Worm (Caenorhabditis elegans): ENCODE data around the gene oac-46.

oac-46 gene

DNA sequence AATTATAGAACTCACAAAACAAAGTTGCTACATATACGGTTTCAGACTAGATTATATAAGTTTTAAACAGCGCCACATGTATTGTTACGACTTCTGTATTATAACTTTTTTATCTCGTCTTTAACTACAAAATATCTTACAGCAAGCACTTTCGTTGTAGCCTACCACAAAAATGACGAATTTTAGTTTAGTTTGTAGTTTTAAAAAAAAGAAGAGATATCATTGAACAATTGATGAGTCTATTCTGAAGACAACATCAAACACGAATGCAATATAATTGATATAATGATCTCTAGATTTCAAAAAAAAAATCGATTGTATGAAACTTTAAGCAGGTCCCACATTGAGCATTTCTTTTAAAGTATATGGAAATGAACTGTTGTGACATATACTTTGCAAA lies 37.7 kb downstream of the oac-46 start:
- TF ChIP-seq mep-1 (tag; optimal IDR thresholded peaks at IDR 0.05) = no peak
- no peak for TF ChIP-seq sem-2 (GFP tag; optimal IDR thresholded peaks at IDR 0.05)
- TF ChIP-seq lsy-2 (tag; optimal IDR thresholded peaks at IDR 0.05) = no peak
- TF ChIP-seq snpc-4 (tag; optimal IDR thresholded peaks at IDR 0.05) = no peak
- TF ChIP-seq mab-5 (tag; optimal IDR thresholded peaks at IDR 0.05) = no peak
- no peak for TF ChIP-seq elt-3 (tag; optimal IDR thresholded peaks at IDR 0.05)
- TF ChIP-seq blmp-1 (tag; optimal IDR thresholded peaks at IDR 0.05) = no peak
- TF ChIP-seq drap-1 (GFP tag; optimal IDR thresholded peaks at IDR 0.05) = no peak
- no peak for TF ChIP-seq nhr-237 (tag; optimal IDR thresholded peaks at IDR 0.05)
- TF ChIP-seq unc-62 (GFP tag; optimal IDR thresholded peaks at IDR 0.05) = no peak
- TF ChIP-seq nhr-12 (tag; optimal IDR thresholded peaks at IDR 0.05) = no peak
- TF ChIP-seq sptf-1 (tag; optimal IDR thresholded peaks at IDR 0.05) = no peak
- TF ChIP-seq nhr-2 (tag; optimal IDR thresholded peaks at IDR 0.05) = no peak
- no peak for TF ChIP-seq hlh-1 (tag; optimal IDR thresholded peaks at IDR 0.05)
- no peak for TF ChIP-seq nhr-28 (tag; optimal IDR thresholded peaks at IDR 0.05)
- TF ChIP-seq nhr-76 (tag; optimal IDR thresholded peaks at IDR 0.05) = no peak
- TF ChIP-seq elt-1 (tag; optimal IDR thresholded peaks at IDR 0.05; ENCODE audit: borderline replicate concordance, insufficient read depth) = no peak

ce11 chrII:8813659-8814058 lies 38.2 kb downstream of the oac-46 start:
- TF ChIP-seq nhr-237 (tag; optimal IDR thresholded peaks at IDR 0.05) = no peak

DNA sequence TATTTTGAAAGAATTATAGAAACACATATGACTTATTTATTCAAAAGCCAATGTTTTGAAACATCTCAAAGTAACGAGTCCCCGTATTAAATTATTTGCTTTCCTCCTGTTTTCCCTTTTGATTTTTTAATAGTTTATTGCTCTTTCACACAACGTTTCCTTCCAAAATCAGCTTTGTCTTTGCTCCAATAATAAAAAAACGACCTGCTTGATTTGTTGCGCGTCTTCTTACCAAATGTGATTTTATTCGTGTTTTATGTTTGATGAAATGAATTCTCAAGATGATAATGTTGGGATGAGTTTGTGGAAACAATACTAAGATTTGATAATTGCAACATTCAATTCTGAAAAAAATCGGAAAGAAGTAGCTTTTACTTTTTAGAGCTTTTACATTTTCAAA lies 39.5 kb downstream of the oac-46 start:
- TF ChIP-seq mls-2 (tag; optimal IDR thresholded peaks at IDR 0.05) (no peak), unc-62 (GFP tag; optimal IDR thresholded peaks at IDR 0.05) (no peak), ceh-83 (GFP tag; optimal IDR thresholded peaks at IDR 0.05) (no peak), ztf-11 (tag; optimal IDR thresholded peaks at IDR 0.05) (no peak), elt-1 (tag; optimal IDR thresholded peaks at IDR 0.05; ENCODE audit: borderline replicate concordance, insufficient read depth) (no peak), unc-120 (tag; optimal IDR thresholded peaks at IDR 0.05; ENCODE audit: poor library complexity, severe bottlenecking) (no peak), pha-4 (tag; optimal IDR thresholded peaks at IDR 0.05) (no peak)

- TF ChIP-seq lsy-2 (tag; optimal IDR thresholded peaks at IDR 0.05) (no peak), nhr-2 (tag; optimal IDR thresholded peaks at IDR 0.05) (no peak), ceh-39 (tag; optimal IDR thresholded peaks at IDR 0.05) (no peak), ceh-43 (GFP tag; optimal IDR thresholded peaks at IDR 0.05) (no peak), mls-2 (tag; optimal IDR thresholded peaks at IDR 0.05) (no peak), elt-3 (tag; optimal IDR thresholded peaks at IDR 0.05) (no peak), cnd-1 (tag; optimal IDR thresholded peaks at IDR 0.05) (no peak), drap-1 (GFP tag; optimal IDR thresholded peaks at IDR 0.05) (no peak), nhr-237 (tag; optimal IDR thresholded peaks at IDR 0.05) (no peak), lin-13 (tag; optimal IDR thresholded peaks at IDR 0.05) (no peak), nhr-28 (tag; optimal IDR thresholded peaks at IDR 0.05) (no peak)
These were observed 40.1 kb downstream of the oac-46 start for ce11 chrII:8811825-8812224.

DNA sequence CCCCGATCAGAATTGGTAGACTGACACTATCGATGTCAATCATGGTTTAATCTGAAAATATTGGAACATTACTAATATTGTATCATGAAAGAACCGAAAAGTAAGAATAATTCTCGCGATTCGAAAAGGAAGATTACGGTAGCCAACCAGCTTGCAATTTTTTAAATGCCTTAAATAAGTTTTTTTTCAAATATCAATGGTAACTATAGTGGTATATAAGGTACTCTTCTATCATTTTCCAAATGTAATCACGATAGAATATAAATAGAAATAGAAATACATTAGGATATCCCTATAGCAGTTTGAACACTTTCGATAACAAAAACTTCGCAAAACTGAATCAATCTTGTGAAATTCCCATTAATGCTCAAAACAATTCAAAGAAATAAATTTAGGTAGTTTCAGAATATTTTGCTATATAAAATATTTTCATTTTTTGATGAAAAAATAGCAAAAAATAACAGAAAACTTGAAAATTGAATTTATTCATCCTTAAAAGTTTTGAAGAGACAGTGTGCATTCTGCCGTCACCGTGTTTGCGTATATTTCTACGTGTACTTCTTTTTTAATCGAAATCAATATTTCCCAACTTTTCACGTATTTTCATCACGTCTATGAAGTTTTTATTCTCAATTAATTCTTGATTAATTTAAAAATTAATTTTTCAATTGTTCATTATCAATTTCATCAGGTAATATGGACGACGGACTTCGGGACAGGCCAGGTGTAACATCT lies 41.0 kb downstream of the oac-46 start, which contains the start of the genes F46C5.9 and rer-1:
F46C5.9 (minus strand) TSS at position 51 of the 735 bp plus-strand sequence.
rer-1 (plus strand) TSS at position 692 of the 735 bp plus-strand sequence.
- TF ChIP-seq lsy-2 (tag; optimal IDR thresholded peaks at IDR 0.05) (peak; percentile 60), ceh-43 (GFP tag; optimal IDR thresholded peaks at IDR 0.05) (no peak)

DNA sequence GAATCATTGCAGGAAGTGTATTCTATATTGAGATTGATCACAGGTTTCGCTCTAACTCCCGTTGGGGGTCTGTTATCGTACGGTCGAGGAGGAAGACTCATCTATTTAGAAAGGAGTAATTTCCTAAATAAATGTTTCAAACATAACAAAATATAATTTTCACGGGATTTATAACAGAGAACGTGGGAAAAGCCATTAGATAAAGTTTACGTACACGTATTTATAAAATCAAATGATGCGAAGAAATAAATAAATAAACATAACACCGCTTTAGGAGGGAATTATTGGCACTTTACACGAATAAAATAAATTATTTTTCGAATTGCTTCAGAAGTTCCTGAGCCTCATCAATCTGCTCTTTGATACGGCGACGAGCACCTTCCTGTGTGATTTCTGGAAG lies 43.4 kb downstream of the oac-46 start, which contains the start of gene F07H5.10:
F07H5.10 (minus strand) TSS at position 101 of the 400 bp plus-strand sequence.
- TF ChIP-seq mls-2 (tag; optimal IDR thresholded peaks at IDR 0.05) (no peak), unc-62 (GFP tag; optimal IDR thresholded peaks at IDR 0.05) (no peak), pha-4 (tag; optimal IDR thresholded peaks at IDR 0.05) (no peak), bed-3 (GFP tag; optimal IDR thresholded peaks at IDR 0.05) (no peak), M03D4.4 (tag; optimal IDR thresholded peaks at IDR 0.05) (no peak), ces-1 (GFP tag; optimal IDR thresholded peaks at IDR 0.05) (no peak), nhr-76 (tag; optimal IDR thresholded peaks at IDR 0.05) (no peak), ztf-11 (tag; optimal IDR thresholded peaks at IDR 0.05) (no peak), elt-1 (tag; optimal IDR thresholded peaks at IDR 0.05; ENCODE audit: borderline replicate concordance, insufficient read depth) (no peak), nhr-12 (tag; optimal IDR thresholded peaks at IDR 0.05) (no peak), lin-32 (GFP tag; optimal IDR thresholded peaks at IDR 0.05) (no peak), cnd-1 (tag; optimal IDR thresholded peaks at IDR 0.05) (no peak), drap-1 (GFP tag; optimal IDR thresholded peaks at IDR 0.05) (no peak), nhr-237 (tag; optimal IDR thresholded peaks at IDR 0.05) (no peak), lin-13 (tag; optimal IDR thresholded peaks at IDR 0.05) (no peak), tbx-8 (GFP tag; optimal IDR thresholded peaks at IDR 0.05) (no peak), nhr-28 (tag; optimal IDR thresholded peaks at IDR 0.05) (no peak), blmp-1 (tag; optimal IDR thresholded peaks at IDR 0.05) (no peak), sem-2 (GFP tag; optimal IDR thresholded peaks at IDR 0.05) (no peak), ceh-43 (GFP tag; optimal IDR thresholded peaks at IDR 0.05) (no peak)

Measured in whole organism, mixed stage, embryonic.